Fruit fly (Drosophila melanogaster) whole organism, wandering third instar larva: ENCODE measurements around the gene Tsp96F.

Experiments used
- Abd-B ChIP-seq: fragments of >200 bp; optimal IDR thresholded peaks from 2 replicates; lab custom pipeline; 2017; ENCODE audit warnings: missing biosample characterization, missing genetic modification characterization
- CG32264 ChIP-seq: fragments of 200-800 bp; sonication (Bioruptor generic); optimal IDR thresholded peaks from 2 replicates; lab custom pipeline; 2016; ENCODE audit warnings: missing biosample characterization, missing genetic modification characterization
- CG9705 ChIP-seq: fragments of 200-800 bp; sonication (Bioruptor generic); optimal IDR thresholded peaks from 2 replicates; lab custom pipeline; 2018; ENCODE audit warnings: missing biosample characterization, mild to moderate bottlenecking, missing genetic modification characterization
- CrebA ChIP-seq: fragments of 200-800 bp; sonication (Bioruptor generic); optimal IDR thresholded peaks from 2 replicates; lab custom pipeline; 2016; ENCODE audit warnings: missing biosample characterization, mild to moderate bottlenecking, missing genetic modification characterization, borderline replicate concordance
- Dfd ChIP-seq: fragments of >200 bp; optimal IDR thresholded peaks from 2 replicates; lab custom pipeline; 2017; ENCODE audit warnings: missing biosample characterization, missing genetic modification characterization
- Dif ChIP-seq: fragments of 200-275, 200-300 bp; sonication (Bioruptor generic); optimal IDR thresholded peaks from 2 replicates; lab custom pipeline; 2018; ENCODE audit warnings: missing biosample characterization, missing genetic modification characterization; ENCODE audit not compliant: partially characterized antibody
- GATAd ChIP-seq: sonication (Bioruptor generic); optimal IDR thresholded peaks from 2 replicates; lab custom pipeline; 2016; ENCODE audit warnings: missing biosample characterization, missing genetic modification characterization
- HLH106 ChIP-seq: fragments of 200-800 bp; optimal IDR thresholded peaks from 3 replicates; lab custom pipeline; 2019; ENCODE audit warnings: missing biosample characterization, mild to moderate bottlenecking, missing genetic modification characterization, moderate library complexity
- Hnf4 ChIP-seq: fragments of 200-800 bp; sonication (Bioruptor generic); optimal IDR thresholded peaks from 2 replicates; lab custom pipeline; 2016; ENCODE audit warnings: missing biosample characterization, mild to moderate bottlenecking, missing genetic modification characterization
- Hr78 ChIP-seq: fragments of >200 bp; optimal IDR thresholded peaks from 2 replicates; lab custom pipeline; 2017; ENCODE audit warnings: missing biosample characterization, missing genetic modification characterization
- Hr83 ChIP-seq: fragments of 200-300 bp; sonication (Bioruptor generic); optimal IDR thresholded peaks from 2 replicates; lab custom pipeline; 2016; ENCODE audit warnings: missing biosample characterization, mild to moderate bottlenecking, missing genetic modification characterization, moderate library complexity; ENCODE audit not compliant: poor library complexity, severe bottlenecking
- Jra ChIP-seq: sonication (Bioruptor generic); optimal IDR thresholded peaks from 2 replicates; lab custom pipeline; 2016; ENCODE audit warnings: missing biosample characterization, missing genetic modification characterization
- Mio ChIP-seq: sonication (Bioruptor generic); optimal IDR thresholded peaks from 2 replicates; lab custom pipeline; 2016; ENCODE audit warnings: missing biosample characterization, missing genetic modification characterization
- Myc ChIP-seq: fragments of >200 bp; optimal IDR thresholded peaks from 2 replicates; lab custom pipeline; 2017
- N ChIP-seq: fragments of >200 bp; optimal IDR thresholded peaks from 2 replicates; lab custom pipeline; 2018; ENCODE audit warnings: missing biosample characterization, missing external identifiers, missing genetic modification characterization
- OdsH ChIP-seq: fragments of 200-800 bp; sonication (Bioruptor generic); optimal IDR thresholded peaks from 2 replicates; lab custom pipeline; 2016; ENCODE audit warnings: missing biosample characterization, mild to moderate bottlenecking, missing genetic modification characterization
- Rel ChIP-seq, 2 experiments: fragments of 200-800 bp; sonication (Bioruptor generic) in 1 of 2; optimal IDR thresholded peaks; 2 replicates in 1 of 2; 3 replicates in 1 of 2; lab custom pipeline; 2016 to 2019; ENCODE audit warnings: mild to moderate bottlenecking in 2 of 2, missing biosample characterization in 2 of 2, missing genetic modification characterization in 2 of 2, moderate library complexity in 1 of 2
- Sp1 ChIP-seq: fragments of 200-800 bp; sonication (Bioruptor generic); optimal IDR thresholded peaks from 3 replicates; lab custom pipeline; 2019; ENCODE audit warnings: missing biosample characterization, mild to moderate bottlenecking, missing genetic modification characterization, moderate library complexity
- Vsx2 ChIP-seq: fragments of 200-300, 225-300 bp; sonication (Bioruptor generic); optimal IDR thresholded peaks from 2 replicates; lab custom pipeline; 2018; ENCODE audit warnings: missing biosample characterization, missing genetic modification characterization; ENCODE audit not compliant: partially characterized antibody
- br ChIP-seq: fragments of 200-800 bp; sonication (Bioruptor generic); optimal IDR thresholded peaks from 2 replicates; lab custom pipeline; 2016; ENCODE audit warnings: missing biosample characterization, missing genetic modification characterization
- brk ChIP-seq: fragments of 200-800 bp; sonication (Bioruptor generic); optimal IDR thresholded peaks from 2 replicates; lab custom pipeline; 2016; ENCODE audit warnings: missing biosample characterization, mild to moderate bottlenecking, missing genetic modification characterization
- dl ChIP-seq, 2 experiments: fragments of 175-275, 200-275 bp in 1 of 2; fragments of 200-275 bp in 1 of 2; sonication (Bioruptor generic); optimal IDR thresholded peaks; lab custom pipeline; 2018; ENCODE audit warnings: mild to moderate bottlenecking in 2 of 2, missing biosample characterization in 2 of 2, missing genetic modification characterization in 2 of 2, moderate library complexity in 2 of 2; ENCODE audit not compliant: partially characterized antibody in 2 of 2, insufficient read depth in 1 of 2
- dmrt93B ChIP-seq: fragments of 200-800 bp; sonication (Bioruptor generic); optimal IDR thresholded peaks from 2 replicates; lab custom pipeline; 2018; ENCODE audit warnings: missing biosample characterization, mild to moderate bottlenecking, missing genetic modification characterization
- dsf ChIP-seq: sonication (Bioruptor generic); optimal IDR thresholded peaks from 2 replicates; lab custom pipeline; 2016; ENCODE audit warnings: missing biosample characterization, missing genetic modification characterization, borderline replicate concordance
- ey ChIP-seq: fragments of 200-800 bp; sonication (Bioruptor generic); optimal IDR thresholded peaks from 2 replicates; lab custom pipeline; 2016; ENCODE audit warnings: missing biosample characterization, missing genetic modification characterization
- foxo ChIP-seq, 2 experiments: fragments of 200-800 bp; sonication (Bioruptor generic); optimal IDR thresholded peaks; 2 replicates in 1 of 2; 3 replicates in 1 of 2; lab custom pipeline; 2016 to 2017; ENCODE audit warnings: missing biosample characterization in 2 of 2, missing genetic modification characterization in 2 of 2
- fru ChIP-seq: fragments of 200-800 bp; sonication (Bioruptor generic); optimal IDR thresholded peaks from 3 replicates; lab custom pipeline; 2016; ENCODE audit warnings: missing biosample characterization, mild to moderate bottlenecking, missing genetic modification characterization
- h ChIP-seq: fragments of 200-800 bp; sonication (Bioruptor generic); optimal IDR thresholded peaks from 3 replicates; lab custom pipeline; 2016; ENCODE audit warnings: missing biosample characterization, mild to moderate bottlenecking, missing genetic modification characterization
- jim ChIP-seq: fragments of 175-275, 200-325 bp; sonication (Bioruptor generic); optimal IDR thresholded peaks from 2 replicates; lab custom pipeline; 2016; ENCODE audit warnings: missing biosample characterization, mild to moderate bottlenecking, missing genetic modification characterization
- lola ChIP-seq: fragments of >200 bp; optimal IDR thresholded peaks from 2 replicates; lab custom pipeline; 2017; ENCODE audit warnings: missing biosample characterization, missing genetic modification characterization
- pan ChIP-seq: fragments of >200 bp; optimal IDR thresholded peaks from 2 replicates; lab custom pipeline; 2017
- psq ChIP-seq: fragments of 200-800 bp; sonication (Bioruptor generic); optimal IDR thresholded peaks from 3 replicates; lab custom pipeline; 2017; ENCODE audit warnings: missing biosample characterization, mild to moderate bottlenecking, missing genetic modification characterization, moderate library complexity
- rgr ChIP-seq: fragments of 200-800 bp; sonication (Bioruptor generic); optimal IDR thresholded peaks from 3 replicates; lab custom pipeline; 2016; ENCODE audit warnings: missing biosample characterization, mild to moderate bottlenecking, missing genetic modification characterization
- sage ChIP-seq: fragments of 200-800 bp; sonication (Bioruptor generic); optimal IDR thresholded peaks from 2 replicates; lab custom pipeline; 2016; ENCODE audit warnings: missing biosample characterization, mild to moderate bottlenecking, missing genetic modification characterization
- sv ChIP-seq: fragments of 200-800 bp; sonication (Bioruptor generic); optimal IDR thresholded peaks from 3 replicates; lab custom pipeline; 2016; ENCODE audit warnings: missing biosample characterization, missing genetic modification characterization
- tai ChIP-seq: sonication (Bioruptor generic); optimal IDR thresholded peaks from 2 replicates; lab custom pipeline; 2016; ENCODE audit warnings: missing biosample characterization, missing genetic modification characterization
- usp ChIP-seq: fragments of >200 bp; optimal IDR thresholded peaks from 2 replicates; lab custom pipeline; 2017; ENCODE audit warnings: missing biosample characterization, missing genetic modification characterization
- woc ChIP-seq: sonication (Bioruptor generic); optimal IDR thresholded peaks from 2 replicates; lab custom pipeline; 2016; ENCODE audit warnings: missing biosample characterization, mild to moderate bottlenecking, missing genetic modification characterization

The Tsp96F gene

DNA sequence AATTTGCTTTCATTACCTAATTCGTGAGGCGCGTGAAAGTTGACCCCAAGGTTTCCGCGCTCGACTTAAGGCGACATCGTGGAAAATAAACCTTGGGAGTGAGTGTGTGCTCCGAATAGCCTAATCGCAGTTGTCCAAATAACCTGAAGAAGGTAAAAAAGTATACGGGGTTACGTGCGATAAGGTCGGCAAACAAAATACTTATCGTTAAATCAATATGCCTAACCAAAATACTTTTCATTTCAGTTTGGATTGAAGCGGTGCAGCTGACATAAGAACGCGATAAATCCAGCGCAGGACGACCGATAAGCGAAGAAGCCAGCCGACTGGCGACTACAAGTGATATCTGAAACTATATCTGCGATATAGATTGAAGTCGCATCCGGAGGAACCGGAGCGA is 3.9 kb upstream of the Tsp96F start:
- peak; percentile 63 for TF ChIP-seq rgr (GFP tag; lab: Kevin White, UChicago)
- no peak for TF ChIP-seq Abd-B (GFP tag; lab: Kevin White, UChicago)
- no peak for TF ChIP-seq Hr78 (GFP tag; lab: Kevin White, UChicago)
- no peak for TF ChIP-seq Jra (GFP tag; lab: Kevin White, UChicago)
- no peak for TF ChIP-seq GATAd (GFP tag; lab: Kevin White, UChicago)
- no peak for TF ChIP-seq tai (GFP tag; lab: Kevin White, UChicago)
- no peak for TF ChIP-seq woc (GFP tag; lab: Kevin White, UChicago)
- TF ChIP-seq psq: peak; percentile 20
- TF ChIP-seq h (GFP tag; lab: Kevin White, UChicago): peak; percentile 38
- TF ChIP-seq ey: peak; percentile 0
- no peak for TF ChIP-seq brk (GFP tag; lab: Kevin White, UChicago)
- no peak for TF ChIP-seq lola
- TF ChIP-seq OdsH (GFP tag; lab: Kevin White, UChicago): peak; percentile 51
- no peak for TF ChIP-seq Rel (GFP tag; optimal IDR thresholded peaks at IDR 0.05; lab: Kevin White, UChicago)
- no peak for TF ChIP-seq Rel (tag; optimal IDR thresholded peaks at IDR 0.05; lab: Kevin White, UChicago)
- no peak for TF ChIP-seq Vsx2 (GFP tag; lab: Kevin White, UChicago)
- TF ChIP-seq br (GFP tag; lab: Kevin White, UChicago): peak; percentile 46
- TF ChIP-seq CG9705 (GFP tag; lab: Kevin White, UChicago): peak; percentile 1
- TF ChIP-seq dl (GFP tag; optimal IDR thresholded peaks at IDR 0.05; lab: Kevin White, UChicago; ENCODE audit: insufficient read depth in 1 of 2, partially characterized antibody in 2 of 2): no peak
- TF ChIP-seq Dif (GFP tag; lab: Kevin White, UChicago): no peak
- peak in 1 of 2 experiments; percentile 23 for TF ChIP-seq foxo (GFP tag; optimal IDR thresholded peaks at IDR 0.05; lab: Kevin White, UChicago)
- TF ChIP-seq Hr83: no peak
- no peak for TF ChIP-seq Dfd
- no peak for TF ChIP-seq sv (GFP tag; lab: Kevin White, UChicago)
- no peak for TF ChIP-seq CG32264 (GFP tag; lab: Kevin White, UChicago)
- TF ChIP-seq Hnf4 (GFP tag; lab: Kevin White, UChicago): no peak
- no peak for TF ChIP-seq sage (GFP tag; lab: Kevin White, UChicago)
- no peak for TF ChIP-seq CrebA
- TF ChIP-seq pan (lab: Kevin White, UChicago): no peak
- TF ChIP-seq Mio (GFP tag; lab: Kevin White, UChicago): no peak
- no peak for TF ChIP-seq usp (GFP tag; lab: Kevin White, UChicago)
- TF ChIP-seq HLH106 (tag; lab: Kevin White, UChicago): no peak
- TF ChIP-seq dmrt93B (GFP tag; lab: Kevin White, UChicago): no peak
- TF ChIP-seq Sp1 (GFP tag; lab: Kevin White, UChicago): peak; percentile 40
- TF ChIP-seq dsf: no peak
- no peak for TF ChIP-seq N (GFP tag; lab: Kevin White, UChicago)
- TF ChIP-seq Myc (lab: Kevin White, UChicago): no peak
- no peak for TF ChIP-seq fru (GFP tag; lab: Kevin White, UChicago)
- TF ChIP-seq jim: no peak

- TF ChIP-seq Dif (GFP tag; lab: Kevin White, UChicago) (no peak), brk (GFP tag; lab: Kevin White, UChicago) (peak; percentile 18), tai (GFP tag; lab: Kevin White, UChicago) (no peak), Sp1 (GFP tag; lab: Kevin White, UChicago) (peak; percentile 8), psq (no peak), fru (GFP tag; lab: Kevin White, UChicago) (peak; percentile 19), foxo (GFP tag; optimal IDR thresholded peaks at IDR 0.05; lab: Kevin White, UChicago) (peak in 1 of 2 experiments; percentile 39), h (GFP tag; lab: Kevin White, UChicago) (peak; percentile 18), OdsH (GFP tag; lab: Kevin White, UChicago) (peak; percentile 42), dl (GFP tag; optimal IDR thresholded peaks at IDR 0.05; lab: Kevin White, UChicago; ENCODE audit: insufficient read depth in 1 of 2, partially characterized antibody in 2 of 2) (no peak), dmrt93B (GFP tag; lab: Kevin White, UChicago) (no peak), Jra (GFP tag; lab: Kevin White, UChicago) (no peak), rgr (GFP tag; lab: Kevin White, UChicago) (peak; percentile 44), Mio (GFP tag; lab: Kevin White, UChicago) (no peak), Rel (GFP tag; optimal IDR thresholded peaks at IDR 0.05; lab: Kevin White, UChicago) (no peak), Rel (tag; optimal IDR thresholded peaks at IDR 0.05; lab: Kevin White, UChicago) (no peak), HLH106 (tag; lab: Kevin White, UChicago) (peak; percentile 49), br (GFP tag; lab: Kevin White, UChicago) (no peak), ey (peak; percentile 10)
These were observed 3.1 kb upstream of the Tsp96F start for dm6 chr3R:25884301-25884700.
